Worm (Caenorhabditis elegans): ENCODE measurements around the gene C06B8.3.

DNA sequence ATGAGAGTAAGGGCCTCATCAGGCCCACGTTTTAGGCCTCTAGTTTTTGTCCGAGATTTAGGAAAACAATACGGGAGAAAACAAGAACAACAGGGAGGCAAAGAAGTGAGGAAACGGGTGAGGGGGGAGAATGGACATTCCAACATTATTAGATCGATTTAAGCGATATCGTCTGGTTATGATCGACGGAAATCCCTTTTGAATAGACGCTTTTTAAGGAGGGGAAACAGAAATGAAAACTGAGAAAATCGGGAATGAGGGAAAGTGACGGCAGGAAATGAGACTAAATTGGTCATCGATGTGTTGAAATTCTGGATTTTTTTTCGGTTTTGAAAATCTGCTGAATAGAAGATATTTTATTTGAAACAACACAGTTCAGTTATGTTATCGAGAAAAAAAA is 20.0 kb downstream of the C06B8.3 start, which contains the start of gene rocf-1:
- TF ChIP-seq F13H6.1 (tag; optimal IDR thresholded peaks at IDR 0.05) (no peak), blmp-1 (tag; optimal IDR thresholded peaks at IDR 0.05; ENCODE audit: insufficient read depth) (no peak), snpc-4 (tag; optimal IDR thresholded peaks at IDR 0.05) (no peak), aly-2 (tag; optimal IDR thresholded peaks at IDR 0.05) (no peak)
